Worm (Caenorhabditis elegans) whole organism, L1 larva: ENCODE results near the gene W07G4.8.

ENCODE experiments used
- C04F5.9 ChIP-seq: sonication (generic microtip); optimal IDR thresholded peaks from 2 replicates; lab custom pipeline; 2016; ENCODE audit warnings: missing genetic modification characterization, missing compliant biosample characterization
- C16A3.4 ChIP-seq: fragments of 150-350 bp; optimal IDR thresholded peaks from 2 replicates; lab custom pipeline; 2014; ENCODE audit warnings: missing biosample characterization, missing genetic modification characterization
- F16B12.6 ChIP-seq: fragments of 150-350 bp; optimal IDR thresholded peaks from 2 replicates; lab custom pipeline; 2014; ENCODE audit warnings: missing biosample characterization, missing genetic modification characterization
- Y116A8C.19 ChIP-seq: sonication (generic microtip); optimal IDR thresholded peaks from 2 replicates; lab custom pipeline; 2016; ENCODE audit warnings: missing compliant biosample characterization, missing genetic modification characterization, borderline replicate concordance
- alr-1 ChIP-seq: fragments of 200-800 bp; sonication (Bioruptor generic); optimal IDR thresholded peaks from 2 replicates; lab custom pipeline; 2018; ENCODE audit warnings: borderline replicate concordance, mild to moderate bottlenecking, missing genetic modification characterization, missing compliant biosample characterization
- aly-2 ChIP-seq: fragments of 150-350 bp; optimal IDR thresholded peaks from 2 replicates; lab custom pipeline; 2014; ENCODE audit warnings: missing biosample characterization, missing genetic modification characterization
- ama-1 ChIP-seq: fragments of 150-350 bp; optimal IDR thresholded peaks from 2 replicates; lab custom pipeline; 2014
- blmp-1 ChIP-seq: fragments of 150-350 bp; optimal IDR thresholded peaks from 2 replicates; lab custom pipeline; 2014; ENCODE audit warnings: missing biosample characterization, missing genetic modification characterization
- ceh-82 ChIP-seq, 3 experiments: fragments of 150-350 bp in 1 of 3; sonication (generic microtip) in 2 of 3; optimal IDR thresholded peaks; 2 replicates each; lab custom pipeline; 2014 to 2017; ENCODE audit warnings: missing biosample characterization in 3 of 3, missing genetic modification characterization in 3 of 3
- dpl-1 ChIP-seq, 3 experiments: fragments of 150-350 bp in 2 of 3; sonication (generic microtip) in 1 of 3; optimal IDR thresholded peaks; 2 replicates each; lab custom pipeline; 2014 to 2017; ENCODE audit warnings: missing biosample characterization in 3 of 3, missing genetic modification characterization in 3 of 3, missing genetic modification reagents in 3 of 3
- dsc-1 ChIP-seq: sonication (generic microtip); optimal IDR thresholded peaks from 2 replicates; lab custom pipeline; 2016; ENCODE audit warnings: mild to moderate bottlenecking, missing genetic modification characterization, missing compliant biosample characterization
- efl-1 ChIP-seq, 4 experiments: fragments of 150-350 bp; optimal IDR thresholded peaks in 3 of 4; peaks in 1 of 4; 1 replicate in 1 of 4; 2 replicates in 3 of 4; lab custom pipeline; 2014; ENCODE audit warnings: missing biosample characterization in 2 of 4, missing genetic modification characterization in 2 of 4, missing genetic modification reagents in 2 of 4
- efl-3 ChIP-seq: fragments of 200-800 bp; sonication (Bioruptor generic); optimal IDR thresholded peaks from 2 replicates; lab custom pipeline; 2018; ENCODE audit warnings: mild to moderate bottlenecking, missing genetic modification characterization, missing compliant biosample characterization
- egl-27 ChIP-seq, 2 experiments: fragments of 150-350 bp in 1 of 2; sonication (generic microtip); optimal IDR thresholded peaks; 3 replicates each; lab custom pipeline; 2017 to 2018; ENCODE audit warnings: missing biosample characterization in 2 of 2, missing genetic modification characterization in 2 of 2, missing genetic modification reagents in 2 of 2
- ets-5 ChIP-seq: fragments of 200-800 bp; sonication (Bioruptor generic); IDR thresholded peaks from 2 replicates; pipeline ENCODE4 v1.3.6; 2022; ENCODE audit warnings: missing genetic modification characterization, missing compliant biosample characterization
- fkh-10 ChIP-seq: sonication (generic microtip); optimal IDR thresholded peaks from 2 replicates; lab custom pipeline; 2017; ENCODE audit warnings: missing biosample characterization, missing genetic modification reagents, missing genetic modification characterization
- fkh-8 ChIP-seq: sonication (generic microtip); optimal IDR thresholded peaks from 2 replicates; lab custom pipeline; 2016; ENCODE audit warnings: mild to moderate bottlenecking, missing genetic modification characterization, missing compliant biosample characterization
- fos-1 ChIP-seq: fragments of 150-350 bp; optimal IDR thresholded peaks from 2 replicates; lab custom pipeline; 2014; ENCODE audit warnings: missing biosample characterization, missing genetic modification characterization
- hpl-2 ChIP-seq: fragments of 150-350 bp; optimal IDR thresholded peaks from 2 replicates; lab custom pipeline; 2014; ENCODE audit warnings: missing biosample characterization, missing genetic modification reagents, missing genetic modification characterization
- isw-1 ChIP-seq: fragments of 200-800 bp; sonication (Bioruptor generic); IDR thresholded peaks from 2 replicates; pipeline ENCODE4 v1.3.6; 2022; ENCODE audit warnings: missing genetic modification characterization, missing compliant biosample characterization
- lin-14 ChIP-seq: fragments of 200-800 bp; sonication (Bioruptor generic); optimal IDR thresholded peaks from 2 replicates; lab custom pipeline; 2018; ENCODE audit warnings: mild to moderate bottlenecking, missing genetic modification characterization, moderate library complexity, missing compliant biosample characterization
- lin-39 ChIP-seq: fragments of 150-350 bp; optimal IDR thresholded peaks from 2 replicates; lab custom pipeline; 2014; ENCODE audit warnings: missing biosample characterization, missing genetic modification reagents, missing genetic modification characterization
- lir-3 ChIP-seq: sonication (generic microtip); optimal IDR thresholded peaks from 2 replicates; lab custom pipeline; 2016; ENCODE audit warnings: mild to moderate bottlenecking, missing genetic modification characterization, moderate library complexity, missing compliant biosample characterization; ENCODE audit not compliant: poor library complexity
- mab-9 ChIP-seq: fragments of 200-800 bp; sonication (Bioruptor generic); IDR thresholded peaks from 2 replicates; pipeline ENCODE4 v1.3.6; 2022; ENCODE audit warnings: missing genetic modification reagents, missing genetic modification characterization, missing compliant biosample characterization
- nhr-19 ChIP-seq: fragments of 200-800 bp; sonication (Bioruptor generic); conservative IDR thresholded peaks from 2 replicates; pipeline ENCODE4 v1.3.6; 2022; ENCODE audit warnings: missing genetic modification characterization, missing compliant biosample characterization
- nhr-71 ChIP-seq: sonication (generic microtip); optimal IDR thresholded peaks from 2 replicates; lab custom pipeline; 2016; ENCODE audit warnings: mild to moderate bottlenecking, missing genetic modification characterization, moderate library complexity, missing compliant biosample characterization
- nhr-77 ChIP-seq: fragments of 150-350 bp; optimal IDR thresholded peaks from 2 replicates; lab custom pipeline; 2014; ENCODE audit warnings: missing biosample characterization, missing genetic modification characterization
- nhr-85 ChIP-seq: sonication (generic microtip); peaks from one replicate; lab custom pipeline; 2016; ENCODE audit warnings: missing genetic modification characterization, inconsistent platforms, missing compliant biosample characterization
- pag-3 ChIP-seq: sonication (generic microtip); optimal IDR thresholded peaks from 2 replicates; lab custom pipeline; 2017; ENCODE audit warnings: missing genetic modification characterization, mild to moderate bottlenecking, missing compliant biosample characterization, antibody characterized with exemption, borderline replicate concordance; ENCODE audit not compliant: insufficient read depth
- pax-3 ChIP-seq: fragments of 200-800 bp; sonication (Bioruptor generic); optimal IDR thresholded peaks from 2 replicates; lab custom pipeline; 2018; ENCODE audit warnings: mild to moderate bottlenecking, missing genetic modification characterization, moderate library complexity, missing compliant biosample characterization
- pqm-1 ChIP-seq: sonication (generic microtip); optimal IDR thresholded peaks from 3 replicates; lab custom pipeline; 2017; ENCODE audit warnings: missing biosample characterization, missing genetic modification characterization
- rnt-1 ChIP-seq: sonication (generic microtip); optimal IDR thresholded peaks from 2 replicates; lab custom pipeline; 2016; ENCODE audit warnings: mild to moderate bottlenecking, missing genetic modification characterization, moderate library complexity, missing compliant biosample characterization
- skn-1 ChIP-seq: fragments of 150-350 bp; optimal IDR thresholded peaks from 2 replicates; lab custom pipeline; 2014; ENCODE audit warnings: missing biosample characterization, missing genetic modification characterization
- sup-37 ChIP-seq: fragments of 200-800 bp; sonication (Bioruptor generic); optimal IDR thresholded peaks from 2 replicates; lab custom pipeline; 2018; ENCODE audit warnings: mild to moderate bottlenecking, missing genetic modification characterization, missing compliant biosample characterization
- swsn-7 ChIP-seq: sonication (generic microtip); optimal IDR thresholded peaks from 2 replicates; lab custom pipeline; 2016; ENCODE audit warnings: missing genetic modification characterization, missing compliant biosample characterization
- unc-30 ChIP-seq: sonication (generic microtip); optimal IDR thresholded peaks from 2 replicates; lab custom pipeline; 2017; ENCODE audit warnings: missing biosample characterization, missing genetic modification characterization
- unc-62 ChIP-seq: fragments of 150-350 bp; optimal IDR thresholded peaks from 2 replicates; lab custom pipeline; 2014; ENCODE audit warnings: missing biosample characterization, missing genetic modification reagents, missing genetic modification characterization
- unc-98 ChIP-seq: fragments of 200-800 bp; sonication (Bioruptor generic); IDR thresholded peaks from 2 replicates; pipeline ENCODE4 v1.3.6; 2022; ENCODE audit warnings: missing genetic modification characterization, missing compliant biosample characterization
- vab-15 ChIP-seq: sonication (generic microtip); optimal IDR thresholded peaks from 2 replicates; lab custom pipeline; 2017; ENCODE audit warnings: missing genotype, mild to moderate bottlenecking, missing genetic modification characterization, missing compliant biosample characterization
- xbp-1 ChIP-seq: sonication (generic microtip); optimal IDR thresholded peaks from 2 replicates; lab custom pipeline; 2016; ENCODE audit warnings: missing genetic modification characterization, missing compliant biosample characterization
- zag-1 ChIP-seq: fragments of 150-350 bp; optimal IDR thresholded peaks from 2 replicates; lab custom pipeline; 2014; ENCODE audit warnings: missing biosample characterization, missing genetic modification characterization
- zip-4 ChIP-seq: fragments of 200-800 bp; sonication (Bioruptor generic); optimal IDR thresholded peaks from 2 replicates; lab custom pipeline; 2018; ENCODE audit warnings: mild to moderate bottlenecking, missing genetic modification characterization, moderate library complexity, missing compliant biosample characterization
- ztf-11 ChIP-seq, 2 experiments: sonication (generic microtip); optimal IDR thresholded peaks; 2 replicates each; lab custom pipeline; 2016 to 2017; ENCODE audit warnings: missing genetic modification characterization in 2 of 2, missing biosample characterization in 1 of 2, missing compliant biosample characterization in 1 of 2
- ztf-4 ChIP-seq: fragments of 150-350 bp; optimal IDR thresholded peaks from 2 replicates; lab custom pipeline; 2014; ENCODE audit warnings: missing biosample characterization, missing genetic modification characterization

W07G4.8 gene

ce11 chrV:13009271-13009670 lies 40.1 kb downstream of the W07G4.8 start:
- TF ChIP-seq fkh-10 (GFP tag; lab: Kevin White, UChicago) (no peak), unc-30 (tag; lab: Kevin White, UChicago) (no peak), C04F5.9 (tag; lab: Kevin White, UChicago) (no peak), lin-39 (no peak), nhr-77 (tag; lab: Kevin White, UChicago) (no peak), isw-1 (GFP tag; lab: Robert Waterston, UW) (no peak), ceh-82 (tag; optimal IDR thresholded peaks at IDR 0.05; lab: Kevin White, UChicago) (no peak), ztf-11 (tag; optimal IDR thresholded peaks at IDR 0.05; lab: Kevin White, UChicago) (no peak), zag-1 (no peak), xbp-1 (no peak), alr-1 (tag; lab: Kevin White, UChicago) (no peak), ama-1 (lab: Kevin White, UChicago) (no peak), F16B12.6 (no peak), nhr-85 (tag; lab: Kevin White, UChicago) (no peak)
- TF ChIP-seq, all 84 proteins: peak for 0

- TF ChIP-seq unc-98 (GFP tag; lab: Robert Waterston, UW) (no peak), Y116A8C.19 (no peak)
Measured at ce11 chrV:13008825-13009224, 40.5 kb downstream of the W07G4.8 start, which contains the start of gene F15B9.10. F15B9.10 (minus strand) TSS chrV:13008925.

ce11 chrV:13006754-13007153 lies 42.6 kb downstream of the W07G4.8 start:
- no peak for TF ChIP-seq mab-9 (GFP tag; lab: Robert Waterston, UW)
- TF ChIP-seq fkh-10 (GFP tag; lab: Kevin White, UChicago): no peak
- TF ChIP-seq pag-3: no peak

ce11 chrV:13004374-13004773 lies 45.0 kb downstream of the W07G4.8 start:
- TF ChIP-seq lin-39: no peak
- TF ChIP-seq C04F5.9 (tag; lab: Kevin White, UChicago): no peak
- TF ChIP-seq rnt-1 (tag; lab: Kevin White, UChicago): no peak
- no peak for TF ChIP-seq pag-3
- no peak for TF ChIP-seq sup-37 (GFP tag; lab: Kevin White, UChicago)
- no peak for TF ChIP-seq ztf-4 (tag; lab: Kevin White, UChicago)

- TF ChIP-seq nhr-71 (tag; lab: Kevin White, UChicago) (peak; percentile 74), pqm-1 (tag; lab: Kevin White, UChicago) (no peak), efl-1 (optimal IDR thresholded peaks at IDR 0.05; lab: Kevin White, UChicago) (peak; percentile 50 to 56), efl-1 (GFP tag; optimal IDR thresholded peaks at IDR 0.05 in 1 of 2; lab: Kevin White, UChicago) (peak; percentile 28 to 94), skn-1 (tag; lab: Kevin White, UChicago) (peak; percentile 58), vab-15 (tag; lab: Kevin White, UChicago) (peak; percentile 41), fos-1 (tag; lab: Kevin White, UChicago) (peak; percentile 66), unc-62 (GFP tag; lab: Kevin White, UChicago) (no peak), Y116A8C.19 (no peak), fkh-10 (GFP tag; lab: Kevin White, UChicago) (peak; percentile 14), swsn-7 (tag; lab: Kevin White, UChicago) (peak; percentile 58), efl-3 (GFP tag; lab: Kevin White, UChicago) (no peak), fkh-8 (tag; lab: Kevin White, UChicago) (peak; percentile 62), ztf-4 (tag; lab: Kevin White, UChicago) (no peak), pax-3 (tag; lab: Kevin White, UChicago) (peak; percentile 71), blmp-1 (tag; lab: Kevin White, UChicago) (peak; percentile 18), zip-4 (peak; percentile 15), lir-3 (tag; lab: Kevin White, UChicago) (peak; percentile 34), lin-14 (GFP tag; lab: Kevin White, UChicago) (peak; percentile 69), dpl-1 (GFP tag; optimal IDR thresholded peaks at IDR 0.05; lab: Kevin White, UChicago) (peak in 2 of 3 experiments; percentile 47 to 67), xbp-1 (peak; percentile 38), egl-27 (tag; optimal IDR thresholded peaks at IDR 0.05; lab: Kevin White, UChicago) (peak in 1 of 2 experiments; percentile 42), aly-2 (tag; lab: Kevin White, UChicago) (peak; percentile 79), C16A3.4 (tag; lab: Kevin White, UChicago) (peak; percentile 78), dsc-1 (peak; percentile 32), ets-5 (GFP tag; lab: Robert Waterston, UW) (no peak), mab-9 (GFP tag; lab: Robert Waterston, UW) (no peak), hpl-2 (no peak), nhr-19 (peak; percentile 76)
Measured at ce11 chrV:13003378-13003777, 46.0 kb downstream of the W07G4.8 start.
